Worm (Caenorhabditis elegans) whole organism, midembryonic: ENCODE measurements around the gene cyp-34A8.

ENCODE experiments used
- cog-1 ChIP-seq: sonication (generic microtip); optimal IDR thresholded peaks from 2 replicates; lab custom pipeline; 2016; ENCODE audit warnings: missing genetic modification characterization, missing compliant biosample characterization
- flt-1 ChIP-seq: fragments of 200-800 bp; sonication (Bioruptor generic); IDR thresholded peaks from 2 replicates; pipeline ENCODE4 v1.3.6; 2022; ENCODE audit warnings: missing genetic modification characterization, missing compliant biosample characterization
- klf-2 ChIP-seq: fragments of 200-800 bp; sonication (Bioruptor generic); conservative IDR thresholded peaks from 2 replicates; pipeline ENCODE4 v1.3.6; 2022; ENCODE audit warnings: missing genetic modification reagents, missing genetic modification characterization, missing compliant biosample characterization
- tab-1 ChIP-seq: fragments of 200-800 bp; sonication (Bioruptor generic); IDR thresholded peaks from 2 replicates; pipeline ENCODE4 v1.3.6; 2022; ENCODE audit warnings: missing genetic modification characterization, missing compliant biosample characterization

- TF ChIP-seq flt-1 (GFP tag; lab: Robert Waterston, UW) (no peak), klf-2 (GFP tag; lab: Robert Waterston, UW) (no peak), tab-1 (no peak), cog-1 (tag; lab: Kevin White, UChicago) (no peak)
Observed at ce11 chrV:3963715-3964114, 3.9 kb downstream of the cyp-34A8 start, which contains the start of gene cyp-34A7.
